Fruit fly (Drosophila melanogaster): ENCODE measurements around the gene chm.

DNA sequence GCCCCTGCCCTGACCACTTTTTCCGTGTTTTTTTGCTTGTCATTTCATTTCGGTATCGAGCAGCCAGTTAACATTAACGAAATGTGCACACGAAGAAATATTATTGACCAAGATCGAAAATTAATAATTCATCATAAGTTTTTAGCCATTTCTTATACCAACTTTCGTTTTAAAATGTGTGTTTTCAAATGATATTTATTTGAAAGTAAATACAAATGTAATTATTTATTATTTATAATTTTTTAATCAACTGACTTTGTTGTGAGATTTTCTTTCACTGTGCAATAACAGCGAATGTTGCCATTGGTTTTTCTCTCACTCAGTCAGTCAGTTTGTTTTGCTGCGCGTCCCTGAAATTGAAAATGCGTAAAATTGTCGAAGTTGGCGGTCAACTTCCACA lies 16.4 kb upstream of the chm start:
- TF ChIP-seq CG6854 (GFP tag; optimal IDR thresholded peaks at IDR 0.05) (no peak), dac (GFP tag; optimal IDR thresholded peaks at IDR 0.05) (no peak), Gug (GFP tag; IDR thresholded peaks at IDR 0.05) (no peak), fd59A (GFP tag; optimal IDR thresholded peaks at IDR 0.05) (no peak), salr (GFP tag; optimal IDR thresholded peaks at IDR 0.05) (no peak), eg (GFP tag; IDR thresholded peaks at IDR 0.05) (peak; percentile 22; the same call in 1 of the 3 replicates), CG10669 (GFP tag; optimal IDR thresholded peaks at IDR 0.05) (no peak), Sox15 (GFP tag; optimal IDR thresholded peaks at IDR 0.05) (no peak), achi (GFP tag; optimal IDR thresholded peaks at IDR 0.05) (peak; percentile 45)
